Fruit fly (Drosophila melanogaster): ENCODE data around the gene CG14246.

The CG14246 gene

dm6 chr3R:26727014-26727413 lies at the start of gene CG14246:
Gene CG14246, plus strand, starts transcription at chr3R:26727314.
- TF ChIP-seq pan (optimal IDR thresholded peaks at IDR 0.05) (no peak), EcR (GFP tag; optimal IDR thresholded peaks at IDR 0.05) (no peak), usp (GFP tag; optimal IDR thresholded peaks at IDR 0.05) (no peak), psq (optimal IDR thresholded peaks at IDR 0.05) (no peak), CG8478 (optimal IDR thresholded peaks at IDR 0.05) (no peak), Dll (optimal IDR thresholded peaks at IDR 0.05) (no peak)

dm6 chr3R:26681947-26682346 lies 45.2 kb upstream of the CG14246 start, which contains the start of gene beat-VII:
Gene beat-VII, minus strand, starts transcription at chr3R:26681966.
- TF ChIP-seq EcR (GFP tag; optimal IDR thresholded peaks at IDR 0.05): no peak
- no peak for TF ChIP-seq Dll (optimal IDR thresholded peaks at IDR 0.05)
- TF ChIP-seq pan (optimal IDR thresholded peaks at IDR 0.05): no peak
- TF ChIP-seq usp (GFP tag; optimal IDR thresholded peaks at IDR 0.05): no peak
- no peak for TF ChIP-seq psq (optimal IDR thresholded peaks at IDR 0.05)
- TF ChIP-seq CG8478 (optimal IDR thresholded peaks at IDR 0.05): no peak

- TF ChIP-seq pan (optimal IDR thresholded peaks at IDR 0.05) (no peak), Dll (optimal IDR thresholded peaks at IDR 0.05) (no peak)
Observed at dm6 chr3R:26690197-26690596, 36.9 kb upstream of the CG14246 start.

dm6 chr3R:26693490-26693889 lies 33.6 kb upstream of the CG14246 start, which contains the start of gene TwdlQ:
Gene TwdlQ, minus strand, starts transcription at chr3R:26693590.
- TF ChIP-seq CG8478 (optimal IDR thresholded peaks at IDR 0.05) (no peak), EcR (GFP tag; optimal IDR thresholded peaks at IDR 0.05) (no peak), pan (optimal IDR thresholded peaks at IDR 0.05) (no peak), Dll (optimal IDR thresholded peaks at IDR 0.05) (no peak), psq (optimal IDR thresholded peaks at IDR 0.05) (no peak), usp (GFP tag; optimal IDR thresholded peaks at IDR 0.05) (no peak)

dm6 chr3R:26700125-26700524 lies 27.0 kb upstream of the CG14246 start:
- TF ChIP-seq EcR (GFP tag; optimal IDR thresholded peaks at IDR 0.05) (no peak), psq (optimal IDR thresholded peaks at IDR 0.05) (no peak), pan (optimal IDR thresholded peaks at IDR 0.05) (no peak), Dll (optimal IDR thresholded peaks at IDR 0.05) (no peak), CG8478 (optimal IDR thresholded peaks at IDR 0.05) (no peak), usp (GFP tag; optimal IDR thresholded peaks at IDR 0.05) (no peak)

dm6 chr3R:26704310-26704709 lies 22.8 kb upstream of the CG14246 start:
- TF ChIP-seq usp (GFP tag; optimal IDR thresholded peaks at IDR 0.05) (no peak), CG8478 (optimal IDR thresholded peaks at IDR 0.05) (no peak), pan (optimal IDR thresholded peaks at IDR 0.05) (no peak), Dll (optimal IDR thresholded peaks at IDR 0.05) (no peak), psq (optimal IDR thresholded peaks at IDR 0.05) (no peak), EcR (GFP tag; optimal IDR thresholded peaks at IDR 0.05) (no peak)

DNA sequence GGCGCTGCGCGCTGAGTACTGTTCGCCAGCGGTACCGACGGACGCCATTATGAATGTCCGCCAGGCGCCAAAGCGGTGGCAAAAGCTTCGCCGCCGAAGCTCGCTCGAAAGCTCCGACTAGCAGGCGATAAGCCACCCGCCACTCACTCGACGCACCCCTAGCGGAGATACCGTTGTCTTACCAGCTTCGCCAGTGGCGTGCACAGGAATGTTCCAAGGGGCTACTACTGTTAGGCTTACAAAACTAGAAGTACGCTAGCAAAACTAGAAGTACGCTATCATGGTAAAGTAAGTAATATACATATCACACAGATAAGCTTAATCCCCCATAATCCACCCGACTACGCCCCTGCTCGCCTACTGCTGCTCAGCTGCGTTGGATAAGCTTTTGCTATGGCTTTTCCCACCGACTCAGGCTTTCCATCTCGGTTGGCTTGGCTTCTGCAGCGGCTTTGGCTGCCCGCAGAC lies 13.0 kb upstream of the CG14246 start, which contains the start of gene amon:
amon (minus strand) TSS at position 51 of the 468 bp plus-strand sequence.
- no peak for TF ChIP-seq psq (optimal IDR thresholded peaks at IDR 0.05)
- TF ChIP-seq CG8478 (optimal IDR thresholded peaks at IDR 0.05): no peak
- TF ChIP-seq pan (optimal IDR thresholded peaks at IDR 0.05): no peak
- no peak for TF ChIP-seq Dll (optimal IDR thresholded peaks at IDR 0.05)
- no peak for TF ChIP-seq EcR (GFP tag; optimal IDR thresholded peaks at IDR 0.05)
- no peak for TF ChIP-seq usp (GFP tag; optimal IDR thresholded peaks at IDR 0.05)

- no peak for TF ChIP-seq usp (GFP tag; optimal IDR thresholded peaks at IDR 0.05)
- TF ChIP-seq pan (optimal IDR thresholded peaks at IDR 0.05): no peak
- TF ChIP-seq EcR (GFP tag; optimal IDR thresholded peaks at IDR 0.05): no peak
- no peak for TF ChIP-seq CG8478 (optimal IDR thresholded peaks at IDR 0.05)
- TF ChIP-seq psq (optimal IDR thresholded peaks at IDR 0.05): no peak
- TF ChIP-seq Dll (optimal IDR thresholded peaks at IDR 0.05): no peak
Observed at dm6 chr3R:26717295-26717694, 9.8 kb upstream of the CG14246 start, which contains the start of gene CG6425. Gene CG6425, minus strand, starts transcription at chr3R:26717389.

DNA sequence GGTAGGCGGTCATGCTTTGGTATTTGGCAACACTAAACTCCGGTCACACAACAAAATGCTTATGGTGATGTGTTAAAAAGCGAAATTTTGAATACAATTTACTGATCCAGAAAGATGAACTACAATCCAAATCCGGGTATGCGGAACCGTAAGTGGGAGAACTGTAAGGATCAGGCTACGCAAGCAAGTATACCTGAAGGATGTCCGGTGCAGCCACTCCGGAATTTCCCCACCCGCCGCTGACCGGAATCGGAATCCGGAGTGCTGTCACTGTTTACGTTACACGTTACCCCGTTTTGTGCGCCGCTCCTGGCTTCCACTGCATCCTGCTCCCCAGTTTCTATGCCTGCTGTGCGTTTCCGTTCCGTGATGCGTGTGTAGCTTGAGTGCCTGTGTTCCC lies 9.2 kb upstream of the CG14246 start, which contains the start of gene Yif1:
Yif1 (plus strand) TSS at position 8 of the 400 bp plus-strand sequence.
- TF ChIP-seq EcR (GFP tag; optimal IDR thresholded peaks at IDR 0.05) (no peak), CG8478 (optimal IDR thresholded peaks at IDR 0.05) (no peak), Dll (optimal IDR thresholded peaks at IDR 0.05) (no peak)

- TF ChIP-seq CG8478 (optimal IDR thresholded peaks at IDR 0.05) (no peak), Dll (optimal IDR thresholded peaks at IDR 0.05) (no peak), usp (GFP tag; optimal IDR thresholded peaks at IDR 0.05) (no peak), psq (optimal IDR thresholded peaks at IDR 0.05) (no peak), pan (optimal IDR thresholded peaks at IDR 0.05) (no peak), EcR (GFP tag; optimal IDR thresholded peaks at IDR 0.05) (no peak)
Observed at dm6 chr3R:26724977-26725612, 2.0 kb upstream of the CG14246 start, which contains the start of gene CG6420. Gene CG6420, minus strand, starts transcription at chr3R:26725216.

DNA sequence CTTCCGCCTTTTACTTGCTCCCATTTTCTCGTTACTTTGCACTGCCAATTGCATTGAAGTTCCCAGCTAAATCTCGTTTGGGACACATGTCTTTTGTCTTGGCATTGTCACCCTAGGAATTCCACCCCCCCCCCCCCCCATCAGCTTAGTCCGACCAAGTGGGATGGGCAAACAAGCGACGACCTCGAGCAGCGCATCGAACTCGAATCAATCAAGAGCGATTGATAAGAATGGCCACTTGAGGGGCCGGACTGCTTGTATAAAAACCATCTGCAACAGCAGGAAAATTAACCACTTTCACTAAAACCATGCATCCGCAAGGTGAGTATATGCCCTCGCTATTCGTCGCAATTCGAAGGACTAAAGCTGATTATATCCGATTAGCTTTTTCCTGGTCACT lies 1.3 kb upstream of the CG14246 start, which contains the start of gene CG14244:
CG14244 (plus strand) TSS at position 301 of the 400 bp plus-strand sequence.
- TF ChIP-seq Dll (optimal IDR thresholded peaks at IDR 0.05) (no peak), pan (optimal IDR thresholded peaks at IDR 0.05) (no peak), usp (GFP tag; optimal IDR thresholded peaks at IDR 0.05) (no peak), psq (optimal IDR thresholded peaks at IDR 0.05) (no peak), EcR (GFP tag; optimal IDR thresholded peaks at IDR 0.05) (no peak), CG8478 (optimal IDR thresholded peaks at IDR 0.05) (no peak)

DNA sequence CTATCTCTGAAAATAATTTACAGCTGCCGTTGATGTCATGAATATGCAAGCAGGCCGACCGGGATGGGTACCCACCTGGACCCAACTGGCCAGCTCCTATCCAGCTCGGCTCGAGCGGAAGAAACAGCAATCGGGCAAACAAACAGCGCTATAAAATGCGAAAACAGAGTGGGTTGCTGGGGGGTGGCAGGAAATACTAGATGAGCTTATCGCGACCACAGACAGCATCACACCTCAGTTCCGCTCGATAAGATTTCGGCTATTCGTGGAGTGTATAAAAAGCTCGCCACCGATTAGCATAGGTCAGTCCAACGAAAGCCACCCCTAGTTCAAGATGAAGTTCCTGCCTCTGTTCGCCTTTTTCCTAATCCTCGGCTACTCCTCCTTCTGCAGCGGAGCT lies 1.3 kb downstream of the CG14246 start, which contains the start of gene CG14245:
CG14245 (plus strand) TSS at position 301 of the 400 bp plus-strand sequence.
- TF ChIP-seq Dll (optimal IDR thresholded peaks at IDR 0.05) (no peak), CG8478 (optimal IDR thresholded peaks at IDR 0.05) (no peak), EcR (GFP tag; optimal IDR thresholded peaks at IDR 0.05) (no peak), usp (GFP tag; optimal IDR thresholded peaks at IDR 0.05) (no peak), psq (optimal IDR thresholded peaks at IDR 0.05) (no peak)
